Fruit fly (Drosophila melanogaster) whole organism, pupa: ENCODE results near the gene Acat1.
A peak's percentile ranks its signal among the peaks of the same experiment; 100 is the strongest.

ENCODE experiments used
- CG10348 ChIP-seq: fragments of 200-800 bp; sonication (Bioruptor generic); IDR thresholded peaks from 2 replicates; pipeline ENCODE4 v1.3.6; 2022; ENCODE audit warnings: missing biosample characterization, missing genetic modification characterization
- CG12605 ChIP-seq: fragments of 200-800 bp; sonication (Bioruptor generic); IDR thresholded peaks from 2 replicates; pipeline ENCODE4 v1.3.6; 2022; ENCODE audit warnings: missing biosample characterization, missing genetic modification characterization
- CG13204 ChIP-seq: fragments of 200-800 bp; sonication (Bioruptor generic); optimal IDR thresholded peaks from 2 replicates; lab custom pipeline; 2018; ENCODE audit warnings: missing biosample characterization, mild to moderate bottlenecking, missing genetic modification characterization, moderate library complexity
- CG14655 ChIP-seq: fragments of 200-800 bp; sonication (Bioruptor generic); optimal IDR thresholded peaks from 3 replicates; lab custom pipeline; 2017; ENCODE audit warnings: mild to moderate bottlenecking, missing biosample characterization, missing genetic modification reagents, missing genetic modification characterization
- CG15710 ChIP-seq: fragments of 200-800 bp; sonication (Bioruptor generic); optimal IDR thresholded peaks from 2 replicates; lab custom pipeline; 2018; ENCODE audit warnings: missing biosample characterization, mild to moderate bottlenecking, missing genetic modification characterization, moderate library complexity
- CG17806 ChIP-seq: fragments of 200-800 bp; sonication (Bioruptor generic); optimal IDR thresholded peaks from 2 replicates; lab custom pipeline; 2018; ENCODE audit warnings: missing biosample characterization, mild to moderate bottlenecking, missing genetic modification characterization, moderate library complexity
- CG32121 ChIP-seq: fragments of 200-800 bp; sonication (Bioruptor generic); IDR thresholded peaks from 2 replicates; pipeline ENCODE4 v1.3.6; 2022; ENCODE audit warnings: missing biosample characterization, missing genetic modification characterization
- CG34367 ChIP-seq: fragments of 200-800 bp; sonication (Bioruptor generic); optimal IDR thresholded peaks from 2 replicates; lab custom pipeline; 2018; ENCODE audit warnings: missing biosample characterization, mild to moderate bottlenecking, missing genetic modification characterization
- CG4496 ChIP-seq: fragments of 200-800 bp; sonication (Bioruptor generic); IDR thresholded peaks from 3 replicates; pipeline ENCODE4 v1.3.6; 2022; ENCODE audit warnings: missing biosample characterization, missing genetic modification characterization
- CG8159 ChIP-seq: fragments of 200-800 bp; sonication (Bioruptor generic); optimal IDR thresholded peaks from 3 replicates; lab custom pipeline; 2018; ENCODE audit warnings: missing biosample characterization, mild to moderate bottlenecking, missing genetic modification characterization, moderate library complexity
- CG8301 ChIP-seq: fragments of 200-800 bp; sonication (Bioruptor generic); optimal IDR thresholded peaks from 2 replicates; lab custom pipeline; 2018; ENCODE audit warnings: missing biosample characterization, mild to moderate bottlenecking, missing genetic modification characterization
- CG9948 ChIP-seq: fragments of 200-800 bp; sonication (Bioruptor generic); optimal IDR thresholded peaks from 2 replicates; lab custom pipeline; 2018; ENCODE audit warnings: missing biosample characterization, mild to moderate bottlenecking, missing genetic modification characterization, moderate library complexity
- D1 ChIP-seq: fragments of 200-800 bp; sonication (Bioruptor generic); optimal IDR thresholded peaks from 2 replicates; lab custom pipeline; 2018; ENCODE audit warnings: missing biosample characterization, mild to moderate bottlenecking, missing genetic modification characterization, moderate library complexity
- EcR ChIP-seq: fragments of 200-800 bp; sonication (Bioruptor generic); optimal IDR thresholded peaks from 3 replicates; lab custom pipeline; 2019; ENCODE audit warnings: missing biosample characterization, missing genetic modification characterization, mild to moderate bottlenecking, moderate library complexity, missing genetic modification reagents
- Ets98B ChIP-seq: fragments of 200-800 bp; sonication (Bioruptor generic); IDR thresholded peaks from 2 replicates; pipeline ENCODE4 v1.3.6; 2022; ENCODE audit warnings: missing biosample characterization, missing genetic modification characterization
- Pif1A ChIP-seq: fragments of 200-800 bp; sonication (Bioruptor generic); optimal IDR thresholded peaks from 3 replicates; lab custom pipeline; 2016; ENCODE audit warnings: missing biosample characterization, missing genetic modification characterization
- Pif1B ChIP-seq: fragments of 200-800 bp; sonication (Bioruptor generic); optimal IDR thresholded peaks from 3 replicates; lab custom pipeline; 2016; ENCODE audit warnings: missing biosample characterization, missing genetic modification characterization
- Snoo ChIP-seq: fragments of 200-800 bp; sonication (Bioruptor generic); optimal IDR thresholded peaks from 3 replicates; lab custom pipeline; 2017; ENCODE audit warnings: missing biosample characterization, mild to moderate bottlenecking, missing genetic modification characterization, inconsistent platforms
- fd96Ca ChIP-seq: fragments of 200-800 bp; sonication (Bioruptor generic); IDR thresholded peaks from 3 replicates; pipeline ENCODE4 v1.3.6; 2022; ENCODE audit warnings: missing biosample characterization, missing genetic modification characterization
- gl ChIP-seq: fragments of 200-800 bp; sonication (Bioruptor generic); optimal IDR thresholded peaks from 2 replicates; lab custom pipeline; 2018; ENCODE audit warnings: missing biosample characterization, mild to moderate bottlenecking, missing genetic modification characterization
- rn ChIP-seq: fragments of 200-800 bp; sonication (Bioruptor generic); IDR thresholded peaks from 2 replicates; pipeline ENCODE4 v1.3.6; 2022; ENCODE audit warnings: missing biosample characterization, missing genetic modification characterization

Acat1 gene

dm6 chrX:7891596-7892538 is 3.3 kb upstream of the Acat1 start, which contains the start of gene Nek2:
TSS of gene Nek2 (minus strand) at chrX:7891646.
- peak; percentile 40 for TF ChIP-seq CG8159 (tag; lab: Kevin White, UChicago)
- TF ChIP-seq D1 (tag; lab: Kevin White, UChicago): peak; percentile 1
- no peak for TF ChIP-seq CG4496 (GFP tag; lab: Robert Waterston, UW)
- TF ChIP-seq CG15710 (tag; lab: Kevin White, UChicago): peak; percentile 7
- TF ChIP-seq CG32121 (GFP tag; lab: Robert Waterston, UW): no peak
- TF ChIP-seq Ets98B: no peak
- TF ChIP-seq CG13204: no peak
- TF ChIP-seq CG8301 (tag; lab: Kevin White, UChicago): peak; percentile 38
- TF ChIP-seq CG12605: no peak
- no peak for TF ChIP-seq rn (GFP tag; lab: Robert Waterston, UW)
- TF ChIP-seq CG34367 (tag; lab: Kevin White, UChicago): peak; percentile 22
- peak; percentile 23 for TF ChIP-seq Snoo (tag; lab: Kevin White, UChicago)
- peak; percentile 32 for TF ChIP-seq EcR (GFP tag; lab: Kevin White, UChicago)
- TF ChIP-seq Pif1B: peak; percentile 26
- TF ChIP-seq CG14655 (GFP tag; lab: Kevin White, UChicago): peak; percentile 48
- TF ChIP-seq gl: no peak
- no peak for TF ChIP-seq CG17806 (tag; lab: Kevin White, UChicago)
- TF ChIP-seq CG9948 (tag; lab: Kevin White, UChicago): peak; percentile 32
- TF ChIP-seq CG10348: no peak
- no peak for TF ChIP-seq fd96Ca
- TF ChIP-seq Pif1A (GFP tag; lab: Kevin White, UChicago): peak; percentile 15

- TF ChIP-seq CG14655 (GFP tag; lab: Kevin White, UChicago) (no peak), CG10348 (no peak), CG4496 (GFP tag; lab: Robert Waterston, UW) (no peak), EcR (GFP tag; lab: Kevin White, UChicago) (no peak), CG8301 (tag; lab: Kevin White, UChicago) (no peak), CG13204 (no peak), CG9948 (tag; lab: Kevin White, UChicago) (no peak)
- TF ChIP-seq, all 21 proteins: peak for 0
These were observed 4.2 kb downstream of the Acat1 start, which contains the start of gene Ir7g for dm6 chrX:7884360-7884759. TSS of gene Ir7g (plus strand) at chrX:7884660.

dm6 chrX:7883926-7884325 is 4.7 kb downstream of the Acat1 start, which contains the start of gene Ir7f:
TSS of gene Ir7f (minus strand) at chrX:7884026.
- TF ChIP-seq Ets98B (no peak), D1 (tag; lab: Kevin White, UChicago) (no peak), CG15710 (tag; lab: Kevin White, UChicago) (no peak), CG17806 (tag; lab: Kevin White, UChicago) (no peak), EcR (GFP tag; lab: Kevin White, UChicago) (no peak), Pif1A (GFP tag; lab: Kevin White, UChicago) (no peak), CG9948 (tag; lab: Kevin White, UChicago) (no peak), CG14655 (GFP tag; lab: Kevin White, UChicago) (no peak), CG13204 (no peak), CG8301 (tag; lab: Kevin White, UChicago) (no peak), rn (GFP tag; lab: Robert Waterston, UW) (no peak), CG32121 (GFP tag; lab: Robert Waterston, UW) (no peak), gl (no peak), fd96Ca (no peak), CG10348 (no peak)

- TF ChIP-seq fd96Ca (no peak), CG8159 (tag; lab: Kevin White, UChicago) (no peak), EcR (GFP tag; lab: Kevin White, UChicago) (no peak), CG15710 (tag; lab: Kevin White, UChicago) (no peak), Pif1B (no peak), CG34367 (tag; lab: Kevin White, UChicago) (no peak), CG10348 (no peak), CG32121 (GFP tag; lab: Robert Waterston, UW) (no peak), gl (no peak), D1 (tag; lab: Kevin White, UChicago) (no peak), CG8301 (tag; lab: Kevin White, UChicago) (no peak), Pif1A (GFP tag; lab: Kevin White, UChicago) (no peak), CG14655 (GFP tag; lab: Kevin White, UChicago) (no peak)
These were observed 7.0 kb downstream of the Acat1 start, which contains the start of gene Ir7e for dm6 chrX:7881579-7881978. TSS of gene Ir7e (minus strand) at chrX:7881679.

dm6 chrX:7878736-7879135 is 9.8 kb downstream of the Acat1 start, which contains the start of gene Ir7d:
TSS of gene Ir7d (minus strand) at chrX:7878836.
- TF ChIP-seq CG34367 (tag; lab: Kevin White, UChicago): no peak
- no peak for TF ChIP-seq Ets98B
- no peak for TF ChIP-seq CG32121 (GFP tag; lab: Robert Waterston, UW)
- TF ChIP-seq rn (GFP tag; lab: Robert Waterston, UW): no peak
- TF ChIP-seq CG4496 (GFP tag; lab: Robert Waterston, UW): no peak
- TF ChIP-seq Pif1A (GFP tag; lab: Kevin White, UChicago): no peak
- TF ChIP-seq fd96Ca: no peak
- no peak for TF ChIP-seq CG15710 (tag; lab: Kevin White, UChicago)
- TF ChIP-seq CG13204: no peak
- TF ChIP-seq Snoo (tag; lab: Kevin White, UChicago): no peak
- TF ChIP-seq EcR (GFP tag; lab: Kevin White, UChicago): no peak
- no peak for TF ChIP-seq gl
- TF ChIP-seq, all 21 proteins: peak for 0
